Worm (Caenorhabditis elegans): ENCODE data around the gene C14C11.1.

C14C11.1 gene

DNA sequence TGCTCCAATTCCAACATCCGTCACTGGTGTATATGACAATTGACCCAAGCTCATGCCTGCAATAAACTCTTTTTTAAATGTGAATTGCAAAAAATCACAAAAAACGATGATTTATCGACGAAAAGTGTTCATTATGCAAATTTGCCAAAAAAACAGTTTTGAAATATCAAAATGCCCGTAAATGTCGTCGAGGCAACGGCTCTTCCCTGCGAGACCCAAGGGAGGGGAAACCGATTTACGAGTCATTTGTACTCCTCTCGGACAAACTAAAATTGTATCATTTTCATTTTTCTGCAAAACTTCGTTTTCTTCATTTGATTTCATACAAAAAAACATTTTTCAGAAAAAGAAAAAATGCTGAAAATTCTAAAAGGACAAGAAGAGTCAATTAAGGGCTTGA, 21.1 kb downstream of the C14C11.1 start, which contains the start of the genes hmgs-1 and F25B4.4 (continued):
- TF ChIP-seq gei-8 (GFP tag; optimal IDR thresholded peaks at IDR 0.05) (no peak), hif-1 (tag; optimal IDR thresholded peaks at IDR 0.05) (peak in 1 of 2 experiments; percentile 83), egl-27 (tag; optimal IDR thresholded peaks at IDR 0.05) (no peak), nhr-48 (tag; optimal IDR thresholded peaks at IDR 0.05) (peak; percentile 49), snpc-4 (tag; optimal IDR thresholded peaks at IDR 0.05) (no peak), ztf-7 (tag; optimal IDR thresholded peaks at IDR 0.05) (no peak), nhr-6 (tag; optimal IDR thresholded peaks at IDR 0.05) (peak; percentile 91), dmd-9 (GFP tag; IDR thresholded peaks at IDR 0.05) (peak; percentile 76), ZK546.5 (tag; optimal IDR thresholded peaks at IDR 0.05) (peak in 1 of 2 experiments; percentile 21), mdl-1 (tag; optimal IDR thresholded peaks at IDR 0.05) (peak in 1 of 2 experiments; percentile 72), nhr-237 (tag; optimal IDR thresholded peaks at IDR 0.05) (no peak), nhr-76 (tag; optimal IDR thresholded peaks at IDR 0.05) (no peak), nhr-42 (GFP tag; IDR thresholded peaks at IDR 0.05) (peak; percentile 73; the same call in 1 of the 2 replicates), fos-1 (tag; optimal IDR thresholded peaks at IDR 0.05) (no peak), php-3 (GFP tag; IDR thresholded peaks at IDR 0.05) (0 out of 2 replicates have a peak, but pooled peaks have one; percentile 5), duxl-1 (tag; optimal IDR thresholded peaks at IDR 0.05; ENCODE audit: poor library complexity) (peak; percentile 52), rbr-2 (tag; optimal IDR thresholded peaks at IDR 0.05) (peak; percentile 88), daf-16 (GFP tag; optimal IDR thresholded peaks at IDR 0.05) (peak in 1 of 2 experiments; percentile 27), daf-16 (tag; optimal IDR thresholded peaks at IDR 0.05) (peak; percentile 33), hmg-1.1 (GFP tag; IDR thresholded peaks at IDR 0.05) (peak; percentile 76), nhr-11 (tag; optimal IDR thresholded peaks at IDR 0.05) (peak; percentile 95), spr-3 (GFP tag; optimal IDR thresholded peaks at IDR 0.05) (peak; percentile 61), dve-1 (tag; optimal IDR thresholded peaks at IDR 0.05; ENCODE audit: insufficient read depth) (peak; percentile 94), madf-5 (GFP tag; IDR thresholded peaks at IDR 0.05) (0 out of 4 replicates have a peak, but pooled peaks of 1 of the 2 experiments have one; percentile 27), mes-2 (tag; optimal IDR thresholded peaks at IDR 0.05; ENCODE audit: poor library complexity, severe bottlenecking) (peak; percentile 96), F10B5.3 (tag; optimal IDR thresholded peaks at IDR 0.05) (no peak), madf-9 (GFP tag; conservative IDR thresholded peaks at IDR 0.05) (0 out of 2 replicates have a peak, but pooled peaks have one; percentile 26), T26A8.4 (GFP tag; IDR thresholded peaks at IDR 0.05) (peak; percentile 73), F44E2.7 (GFP tag; IDR thresholded peaks at IDR 0.05) (no peak), Y5F2A.4 (GFP tag; optimal IDR thresholded peaks at IDR 0.05) (no peak), F49E8.2 (tag; optimal IDR thresholded peaks at IDR 0.05; ENCODE audit: borderline replicate concordance) (peak; percentile 12), daf-8 (GFP tag; IDR thresholded peaks at IDR 0.05) (no peak), nhr-25 (tag; optimal IDR thresholded peaks at IDR 0.05; ENCODE audit: borderline replicate concordance, insufficient read depth) (peak; percentile 50), lin-29 (GFP tag; IDR thresholded peaks at IDR 0.05) (no peak), attf-4 (tag; optimal IDR thresholded peaks at IDR 0.05) (no peak), nhr-10 (tag; optimal IDR thresholded peaks at IDR 0.05) (peak; percentile 1), Y75B8A.6 (GFP tag; IDR thresholded peaks at IDR 0.05) (no peak), fkh-10 (GFP tag; optimal IDR thresholded peaks at IDR 0.05) (peak; percentile 93), mxl-2 (GFP tag; conservative IDR thresholded peaks at IDR 0.05) (no peak), dmd-6 (GFP tag; IDR thresholded peaks at IDR 0.05) (peak; percentile 80), lin-13 (GFP tag; optimal IDR thresholded peaks at IDR 0.05) (peak; percentile 91), zfp-3 (GFP tag; conservative IDR thresholded peaks at IDR 0.05) (peak; percentile 71; the same call in 1 of the 2 replicates), zfp-2 (tag; optimal IDR thresholded peaks at IDR 0.05) (peak; percentile 67), unc-130 (GFP tag; optimal IDR thresholded peaks at IDR 0.05) (peak; percentile 64), Y105C5A.15 (GFP tag; IDR thresholded peaks at IDR 0.05) (no peak), aly-2 (tag; optimal IDR thresholded peaks at IDR 0.05) (no peak), ceh-44 (GFP tag; IDR thresholded peaks at IDR 0.05) (0 out of 2 replicates have a peak, but pooled peaks have one; percentile 27), lin-39 (tag; optimal IDR thresholded peaks at IDR 0.05) (no peak), unc-62 (GFP tag; optimal IDR thresholded peaks at IDR 0.05 in 1 of 2) (peak in 1 of 2 experiments; percentile 83), unc-62 (tag; optimal IDR thresholded peaks at IDR 0.05) (no peak), ceh-32 (tag; optimal IDR thresholded peaks at IDR 0.05; ENCODE audit: poor library complexity) (no peak)

Data from whole organism, L4 larva.